Worm (Caenorhabditis elegans): Measurements from ENCODE around the gene F39G3.5.

F39G3.5 gene

ce11 chrV:4722314-4722713 is at the start of gene F39G3.5:
Gene F39G3.5 (plus strand): TSS chrV:4722614.
- TF ChIP-seq rec-8 (tag; optimal IDR thresholded peaks at IDR 0.05) (no peak), nfya-2 (GFP tag; IDR thresholded peaks at IDR 0.05) (no peak), lsl-1 (GFP tag; optimal IDR thresholded peaks at IDR 0.05) (no peak), dpff-1 (tag; optimal IDR thresholded peaks at IDR 0.05) (no peak), ztf-6 (GFP tag; IDR thresholded peaks at IDR 0.05) (no peak), ceh-79 (tag; optimal IDR thresholded peaks at IDR 0.05) (no peak), egl-44 (GFP tag; IDR thresholded peaks at IDR 0.05) (no peak), ceh-58 (GFP tag; IDR thresholded peaks at IDR 0.05) (no peak), pbrm-1 (GFP tag; IDR thresholded peaks at IDR 0.05) (no peak), nfya-1 (tag; optimal IDR thresholded peaks at IDR 0.05; ENCODE audit: borderline replicate concordance, insufficient read depth) (no peak), lin-40 (tag; optimal IDR thresholded peaks at IDR 0.05) (no peak), mel-28 (tag; optimal IDR thresholded peaks at IDR 0.05; ENCODE audit: borderline replicate concordance) (no peak), attf-6 (GFP tag; IDR thresholded peaks at IDR 0.05) (no peak)

- TF ChIP-seq hlh-12 (tag; optimal IDR thresholded peaks at IDR 0.05) (no peak), tlf-1 (GFP tag; optimal IDR thresholded peaks at IDR 0.05) (no peak), hmg-1.2 (GFP tag; IDR thresholded peaks at IDR 0.05) (no peak), chd-7 (tag; optimal IDR thresholded peaks at IDR 0.05) (no peak), D2030.7 (GFP tag; IDR thresholded peaks at IDR 0.05) (no peak), Y53G8AR.9 (GFP tag; conservative IDR thresholded peaks at IDR 0.05) (no peak), ama-1 (optimal IDR thresholded peaks at IDR 0.05) (no peak), ama-1 (GFP tag; optimal IDR thresholded peaks at IDR 0.05) (no peak), ccch-3 (GFP tag; optimal IDR thresholded peaks at IDR 0.05) (no peak), ets-4 (GFP tag; optimal IDR thresholded peaks at IDR 0.05) (no peak), attf-3 (GFP tag; conservative IDR thresholded peaks at IDR 0.05) (no peak), gei-17 (GFP tag; optimal IDR thresholded peaks at IDR 0.05) (no peak), F52B5.7 (tag; optimal IDR thresholded peaks at IDR 0.05) (no peak)
Observed at ce11 chrV:4674506-4674905, 47.9 kb upstream of the F39G3.5 start, which contains the start of gene K03B4.8. Gene K03B4.8 (minus strand): TSS chrV:4674606.

- no peak for TF ChIP-seq hmg-1.2 (GFP tag; IDR thresholded peaks at IDR 0.05)
- TF ChIP-seq sea-2 (GFP tag; IDR thresholded peaks at IDR 0.05): no peak
- TF ChIP-seq mcd-1 (GFP tag; IDR thresholded peaks at IDR 0.05): no peak
- no peak for TF ChIP-seq lin-40 (tag; optimal IDR thresholded peaks at IDR 0.05)
- TF ChIP-seq ztf-25 (GFP tag; IDR thresholded peaks at IDR 0.05): no peak
- no peak for TF ChIP-seq F55B11.4 (tag; optimal IDR thresholded peaks at IDR 0.05; ENCODE audit: borderline replicate concordance, insufficient read depth)
- TF ChIP-seq Y79H2A.3 (GFP tag; conservative IDR thresholded peaks at IDR 0.05): no peak
- no peak for TF ChIP-seq C06A6.2 (GFP tag; conservative IDR thresholded peaks at IDR 0.05)
- TF ChIP-seq F52B5.7 (tag; optimal IDR thresholded peaks at IDR 0.05): no peak
- TF ChIP-seq die-1 (tag; optimal IDR thresholded peaks at IDR 0.05): no peak
- no peak for TF ChIP-seq hsf-1 (GFP tag; IDR thresholded peaks at IDR 0.05)
- TF ChIP-seq cebp-1 (GFP tag; IDR thresholded peaks at IDR 0.05): no peak
- TF ChIP-seq cebp-1 (tag; optimal IDR thresholded peaks at IDR 0.05): no peak
- no peak for TF ChIP-seq lin-35 (GFP tag; optimal IDR thresholded peaks at IDR 0.05)
- TF ChIP-seq B0019.2 (GFP tag; conservative IDR thresholded peaks at IDR 0.05): no peak
- TF ChIP-seq ets-4 (GFP tag; optimal IDR thresholded peaks at IDR 0.05): no peak
Observed at ce11 chrV:4676092-4676491, 46.3 kb upstream of the F39G3.5 start, which contains the start of gene K03B4.6. Gene K03B4.6 (minus strand): TSS chrV:4676192.
